Worm (Caenorhabditis elegans): Measurements from ENCODE around the gene srh-89.

srh-89 gene

DNA sequence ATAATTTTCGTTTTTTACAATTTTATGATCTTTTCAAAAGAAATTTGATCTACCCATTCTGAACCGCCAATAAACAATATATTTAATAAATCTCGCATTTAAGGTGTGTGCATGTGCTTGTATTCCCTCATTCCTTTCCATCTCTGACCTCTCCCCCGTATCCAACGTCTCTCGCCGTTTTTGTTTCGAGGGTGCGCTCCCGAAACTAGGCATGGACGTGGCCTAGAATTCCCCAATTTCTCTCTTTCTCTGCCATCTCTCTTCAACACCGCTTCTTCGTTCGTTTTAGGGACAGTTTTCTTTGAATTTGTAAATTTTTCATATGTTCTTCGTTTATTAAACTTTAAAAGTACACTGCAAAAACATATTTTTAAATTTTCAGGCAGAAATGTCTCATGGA, 913 bp upstream of the srh-89 start, which contains the start of gene F25E5.1 (continued):
- TF ChIP-seq fos-1 (tag; optimal IDR thresholded peaks at IDR 0.05) (no peak), fkh-10 (GFP tag; optimal IDR thresholded peaks at IDR 0.05) (no peak), aha-1 (tag; optimal IDR thresholded peaks at IDR 0.05) (no peak), lin-35 (GFP tag; optimal IDR thresholded peaks at IDR 0.05) (peak; percentile 70 to 73), nhr-76 (tag; optimal IDR thresholded peaks at IDR 0.05) (no peak), unc-130 (tag; optimal IDR thresholded peaks at IDR 0.05) (no peak), nhr-85 (tag) (peak; percentile 87), blmp-1 (tag; optimal IDR thresholded peaks at IDR 0.05) (peak; percentile 37), C16A3.4 (tag; optimal IDR thresholded peaks at IDR 0.05) (peak; percentile 29), ceh-82 (tag; optimal IDR thresholded peaks at IDR 0.05) (peak; percentile 42 to 73 (median 65)), nhr-12 (tag; optimal IDR thresholded peaks at IDR 0.05) (no peak), lir-3 (tag; optimal IDR thresholded peaks at IDR 0.05; ENCODE audit: poor library complexity) (peak; percentile 86), pag-3 (tag; optimal IDR thresholded peaks at IDR 0.05; ENCODE audit: borderline replicate concordance, insufficient read depth) (no peak), mab-9 (GFP tag; IDR thresholded peaks at IDR 0.05) (0 out of 2 replicates have a peak, but pooled peaks have one; percentile 29), elt-2 (tag; optimal IDR thresholded peaks at IDR 0.05) (peak; percentile 33), lin-39 (tag; optimal IDR thresholded peaks at IDR 0.05) (no peak), skn-1 (tag; optimal IDR thresholded peaks at IDR 0.05) (peak; percentile 49), lin-14 (GFP tag; optimal IDR thresholded peaks at IDR 0.05) (peak; percentile 93), swsn-7 (tag; optimal IDR thresholded peaks at IDR 0.05) (peak; percentile 61), ces-1 (GFP tag; optimal IDR thresholded peaks at IDR 0.05) (no peak), lin-15B (tag; optimal IDR thresholded peaks at IDR 0.05) (peak; percentile 31), sptf-1 (tag; optimal IDR thresholded peaks at IDR 0.05) (no peak), nhr-90 (tag; optimal IDR thresholded peaks at IDR 0.05; ENCODE audit: poor library complexity) (peak; percentile 61), unc-98 (GFP tag; IDR thresholded peaks at IDR 0.05) (peak; percentile 61), nhr-47 (tag; optimal IDR thresholded peaks at IDR 0.05) (peak; percentile 72), sox-4 (tag; optimal IDR thresholded peaks at IDR 0.05) (peak; percentile 38), alr-1 (tag; optimal IDR thresholded peaks at IDR 0.05; ENCODE audit: borderline replicate concordance) (no peak), lsy-2 (tag; optimal IDR thresholded peaks at IDR 0.05) (peak; percentile 55 to 75), fkh-8 (tag; optimal IDR thresholded peaks at IDR 0.05) (peak; percentile 82), hlh-4 (tag; optimal IDR thresholded peaks at IDR 0.05) (no peak), efl-3 (GFP tag; optimal IDR thresholded peaks at IDR 0.05) (no peak), aly-2 (tag; optimal IDR thresholded peaks at IDR 0.05) (no peak), nhr-237 (tag; optimal IDR thresholded peaks at IDR 0.05) (no peak), nhr-71 (tag; optimal IDR thresholded peaks at IDR 0.05) (peak; percentile 80)

DNA sequence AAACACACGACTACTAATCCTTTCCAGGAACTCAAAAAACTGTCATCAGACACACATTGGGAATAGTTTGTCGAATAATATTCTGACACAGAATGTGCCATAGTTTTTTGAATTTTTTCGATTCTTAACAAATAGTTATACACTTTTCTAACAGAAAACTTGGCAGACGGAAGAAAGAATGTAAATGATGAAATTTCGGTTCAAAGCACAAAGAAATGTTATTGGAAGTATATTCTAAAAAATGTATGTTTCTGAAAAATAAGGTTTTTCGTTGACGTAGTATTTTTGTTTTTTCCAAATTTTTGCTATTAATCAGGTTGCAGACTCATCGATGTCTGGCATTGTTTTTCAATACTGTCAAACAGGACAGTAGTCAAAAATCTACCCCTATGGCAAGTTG, 3.7 kb downstream of the srh-89 start, which contains the start of gene srh-92:
Gene srh-92, minus strand, starts transcription at position 101 of the 400 bp plus-strand sequence.
- TF ChIP-seq fkh-4 (tag; optimal IDR thresholded peaks at IDR 0.05; ENCODE audit: borderline replicate concordance) (no peak), dpl-1 (GFP tag; optimal IDR thresholded peaks at IDR 0.05) (no peak), pax-3 (tag; optimal IDR thresholded peaks at IDR 0.05) (no peak), aha-1 (tag; optimal IDR thresholded peaks at IDR 0.05) (no peak), pag-3 (tag; optimal IDR thresholded peaks at IDR 0.05; ENCODE audit: borderline replicate concordance, insufficient read depth) (no peak), ama-1 (optimal IDR thresholded peaks at IDR 0.05) (no peak), ceh-63 (GFP tag; optimal IDR thresholded peaks at IDR 0.05) (no peak), C34B4.2 (tag; optimal IDR thresholded peaks at IDR 0.05) (no peak), mdl-1 (tag; optimal IDR thresholded peaks at IDR 0.05) (no peak), ceh-8 (GFP tag; optimal IDR thresholded peaks at IDR 0.05) (no peak), sox-4 (tag; optimal IDR thresholded peaks at IDR 0.05) (no peak), aly-2 (tag; optimal IDR thresholded peaks at IDR 0.05) (no peak), lin-14 (GFP tag; optimal IDR thresholded peaks at IDR 0.05) (no peak), ztf-4 (tag; optimal IDR thresholded peaks at IDR 0.05) (no peak), tlp-1 (tag; optimal IDR thresholded peaks at IDR 0.05) (no peak), grh-1 (GFP tag; IDR thresholded peaks at IDR 0.05) (no peak), tbx-2 (tag; optimal IDR thresholded peaks at IDR 0.05) (no peak)
